Worm (Caenorhabditis elegans) whole organism, young adult: ENCODE results near the gene C42C1.3.

Experiments
- B0035.1 ChIP-seq: sonication (generic microtip); optimal IDR thresholded peaks from 2 replicates; lab custom pipeline; 2016; ENCODE audit warnings: missing genetic modification characterization, mild to moderate bottlenecking, missing compliant biosample characterization, missing genotype, missing genetic modification reagents
- B0336.3 ChIP-seq: fragments of 200-800 bp; sonication (Bioruptor generic); IDR thresholded peaks from 2 replicates; pipeline ENCODE4 v1.3.6; 2022; ENCODE audit warnings: missing genetic modification characterization, missing compliant biosample characterization
- D2030.7 ChIP-seq: fragments of 200-800 bp; sonication (Bioruptor generic); IDR thresholded peaks from 2 replicates; pipeline ENCODE4 v1.3.6; 2022; ENCODE audit warnings: missing genetic modification reagents, missing genetic modification characterization, missing compliant biosample characterization
- F39B2.1 ChIP-seq: fragments of 200-800 bp; sonication (Bioruptor generic); IDR thresholded peaks from 2 replicates; pipeline ENCODE4 v1.3.6; 2022; ENCODE audit warnings: missing genetic modification reagents, missing genetic modification characterization, missing compliant biosample characterization
- F57A8.1 ChIP-seq: fragments of 200-800 bp; sonication (Bioruptor generic); optimal IDR thresholded peaks from 2 replicates; lab custom pipeline; 2018; ENCODE audit warnings: mild to moderate bottlenecking, missing genetic modification characterization, moderate library complexity, missing compliant biosample characterization
- T07F8.4 ChIP-seq: sonication (generic microtip); optimal IDR thresholded peaks from 2 replicates; lab custom pipeline; 2016; ENCODE audit warnings: mild to moderate bottlenecking, missing genetic modification characterization, moderate library complexity, missing compliant biosample characterization
- Y53F4B.3 ChIP-seq: fragments of 200-800 bp; sonication (Bioruptor generic); IDR thresholded peaks from 2 replicates; pipeline ENCODE4 v1.3.6; 2022; ENCODE audit warnings: missing genetic modification reagents, missing genetic modification characterization, missing compliant biosample characterization
- attf-5 ChIP-seq: fragments of 200-800 bp; sonication (Bioruptor generic); optimal IDR thresholded peaks from 2 replicates; lab custom pipeline; 2018; ENCODE audit warnings: mild to moderate bottlenecking, missing genetic modification characterization, missing compliant biosample characterization
- ccch-3 ChIP-seq: fragments of 200-800 bp; sonication (Bioruptor generic); optimal IDR thresholded peaks from 2 replicates; lab custom pipeline; 2018; ENCODE audit warnings: mild to moderate bottlenecking, missing genetic modification characterization, missing compliant biosample characterization
- ceh-58 ChIP-seq: fragments of 200-800 bp; sonication (Bioruptor generic); IDR thresholded peaks from 2 replicates; pipeline ENCODE4 v1.3.6; 2022; ENCODE audit warnings: missing genetic modification characterization, missing compliant biosample characterization
- chd-7 ChIP-seq: sonication (generic microtip); optimal IDR thresholded peaks from 2 replicates; lab custom pipeline; 2016; ENCODE audit warnings: mild to moderate bottlenecking, missing genetic modification characterization, moderate library complexity, missing compliant biosample characterization
- dox-1 ChIP-seq: fragments of 200-800 bp; sonication (Bioruptor generic); IDR thresholded peaks from 2 replicates; pipeline ENCODE4 v1.3.6; 2022; ENCODE audit warnings: missing genetic modification reagents, missing genetic modification characterization, missing compliant biosample characterization
- dpff-1 ChIP-seq: sonication (generic microtip); optimal IDR thresholded peaks from 2 replicates; lab custom pipeline; 2017; ENCODE audit warnings: mild to moderate bottlenecking, missing genetic modification characterization, missing compliant biosample characterization
- dpl-1 ChIP-seq: fragments of 150-350 bp; optimal IDR thresholded peaks from 2 replicates; lab custom pipeline; 2014; ENCODE audit warnings: missing biosample characterization, missing genetic modification reagents, missing genetic modification characterization
- egrh-3 ChIP-seq: fragments of 200-800 bp; sonication (Bioruptor generic); IDR thresholded peaks from 2 replicates; pipeline ENCODE4 v1.3.6; 2022; ENCODE audit warnings: missing genetic modification reagents, missing genetic modification characterization, missing compliant biosample characterization
- gei-17 ChIP-seq: fragments of 200-800 bp; sonication (Bioruptor generic); optimal IDR thresholded peaks from 2 replicates; lab custom pipeline; 2018; ENCODE audit warnings: mild to moderate bottlenecking, missing genetic modification characterization, missing compliant biosample characterization
- let-607 ChIP-seq, 2 experiments: fragments of 200-800 bp in 1 of 2; sonication (Bioruptor generic) in 1 of 2; sonication (generic microtip) in 1 of 2; optimal IDR thresholded peaks; 2 replicates each; lab custom pipeline; 2016 to 2018; ENCODE audit warnings: mild to moderate bottlenecking in 2 of 2, missing compliant biosample characterization in 2 of 2, missing genetic modification characterization in 2 of 2, moderate library complexity in 2 of 2, missing genotype in 1 of 2
- lin-26 ChIP-seq: fragments of 200-800 bp; sonication (Bioruptor generic); IDR thresholded peaks from 2 replicates; pipeline ENCODE4 v1.3.6; 2022; ENCODE audit warnings: missing genetic modification reagents, missing genetic modification characterization, missing compliant biosample characterization
- lir-1 ChIP-seq: fragments of 200-800 bp; sonication (Bioruptor generic); conservative IDR thresholded peaks from 2 replicates; pipeline ENCODE4 v1.3.6; 2022; ENCODE audit warnings: missing genetic modification reagents, missing genetic modification characterization, missing compliant biosample characterization
- lsl-1 ChIP-seq: fragments of 200-800 bp; sonication (Bioruptor generic); optimal IDR thresholded peaks from 2 replicates; lab custom pipeline; 2018; ENCODE audit warnings: mild to moderate bottlenecking, missing genetic modification characterization, moderate library complexity, missing compliant biosample characterization
- madf-3 ChIP-seq: fragments of 200-800 bp; sonication (Bioruptor generic); IDR thresholded peaks from 2 replicates; pipeline ENCODE4 v1.3.6; 2022; ENCODE audit warnings: missing genetic modification reagents, missing genetic modification characterization, missing compliant biosample characterization
- madf-6 ChIP-seq: fragments of 200-800 bp; sonication (Bioruptor generic); IDR thresholded peaks from 2 replicates; pipeline ENCODE4 v1.3.6; 2022; ENCODE audit warnings: missing genetic modification reagents, missing genetic modification characterization, missing compliant biosample characterization
- mcd-1 ChIP-seq: fragments of 200-800 bp; sonication (Bioruptor generic); IDR thresholded peaks from 2 replicates; pipeline ENCODE4 v1.3.6; 2022; ENCODE audit warnings: missing genetic modification reagents, missing genetic modification characterization, missing compliant biosample characterization
- mel-28 ChIP-seq: sonication (generic microtip); optimal IDR thresholded peaks from 2 replicates; lab custom pipeline; 2016; ENCODE audit warnings: borderline replicate concordance, mild to moderate bottlenecking, missing genetic modification characterization, missing compliant biosample characterization
- mes-4 ChIP-seq: sonication (generic microtip); optimal IDR thresholded peaks from 2 replicates; lab custom pipeline; 2016; ENCODE audit warnings: missing genotype, missing genetic modification characterization, missing compliant biosample characterization
- nhr-179 ChIP-seq: sonication (generic microtip); optimal IDR thresholded peaks from 2 replicates; lab custom pipeline; 2016; ENCODE audit warnings: mild to moderate bottlenecking, missing genetic modification characterization, missing compliant biosample characterization
- nhr-90 ChIP-seq: sonication (generic microtip); optimal IDR thresholded peaks from 2 replicates; lab custom pipeline; 2016; ENCODE audit warnings: missing genotype, mild to moderate bottlenecking, missing genetic modification characterization, missing compliant biosample characterization
- pbrm-1 ChIP-seq: fragments of 200-800 bp; sonication (Bioruptor generic); IDR thresholded peaks from 2 replicates; pipeline ENCODE4 v1.3.6; 2022; ENCODE audit warnings: missing genetic modification reagents, missing genetic modification characterization, missing compliant biosample characterization
- pha-4 ChIP-seq: fragments of 150-350 bp; sonication (generic microtip); optimal IDR thresholded peaks from 2 replicates; lab custom pipeline; 2014; ENCODE audit warnings: missing biosample characterization, missing genetic modification reagents, missing genetic modification characterization
- repo-1 ChIP-seq: sonication (generic microtip); optimal IDR thresholded peaks from 2 replicates; lab custom pipeline; 2017; ENCODE audit warnings: mild to moderate bottlenecking, missing genetic modification characterization, missing compliant biosample characterization
- sdz-38 ChIP-seq: sonication (generic microtip); optimal IDR thresholded peaks from 2 replicates; lab custom pipeline; 2016; ENCODE audit warnings: missing genotype, missing genetic modification characterization, missing compliant biosample characterization
- snpc-4 ChIP-seq, 5 experiments: fragments of 150-350 bp in 1 of 5; sonication (generic microtip) in 4 of 5; optimal IDR thresholded peaks; 2 replicates each; lab custom pipeline; 2014 to 2018; ENCODE audit warnings: missing genetic modification characterization in 5 of 5, missing biosample characterization in 3 of 5, antibody characterized with exemption in 2 of 5, mild to moderate bottlenecking in 2 of 5, missing compliant biosample characterization in 2 of 5, missing genotype in 2 of 5, moderate library complexity in 2 of 5, missing genetic modification reagents in 1 of 5
- somi-1 ChIP-seq: fragments of 200-800 bp; sonication (Bioruptor generic); optimal IDR thresholded peaks from 2 replicates; lab custom pipeline; 2018; ENCODE audit warnings: mild to moderate bottlenecking, missing genetic modification characterization, missing compliant biosample characterization
- tbp1 ChIP-seq: fragments of 200-800 bp; sonication (Bioruptor generic); optimal IDR thresholded peaks from 2 replicates; lab custom pipeline; 2018; ENCODE audit warnings: mild to moderate bottlenecking, missing genetic modification characterization, missing compliant biosample characterization
- unc-130 ChIP-seq: sonication (generic microtip); optimal IDR thresholded peaks from 2 replicates; lab custom pipeline; 2016; ENCODE audit warnings: missing genetic modification reagents, missing genetic modification characterization, missing compliant biosample characterization
- zim-3 ChIP-seq: sonication (generic microtip); optimal IDR thresholded peaks from 2 replicates; lab custom pipeline; 2017; ENCODE audit warnings: mild to moderate bottlenecking, missing genetic modification characterization, moderate library complexity, missing compliant biosample characterization
- ztf-28 ChIP-seq: fragments of 200-800 bp; sonication (Bioruptor generic); IDR thresholded peaks from 2 replicates; pipeline ENCODE4 v1.3.6; 2022; ENCODE audit warnings: missing genetic modification reagents, missing genetic modification characterization, missing compliant biosample characterization
- ztf-6 ChIP-seq: fragments of 200-800 bp; sonication (Bioruptor generic); IDR thresholded peaks from 2 replicates; pipeline ENCODE4 v1.3.6; 2022; ENCODE audit warnings: missing genetic modification reagents, missing genetic modification characterization, missing compliant biosample characterization

Gene C42C1.3

ce11 chrIV:12261353-12261752 lies 8.9 kb downstream of the C42C1.3 start, which contains the start of gene sre-14:
Gene sre-14, minus strand, starts transcription at chrIV:12261453.
- TF ChIP-seq ztf-6 (no peak), sdz-38 (tag; lab: Kevin White, UChicago) (no peak), ztf-28 (GFP tag; lab: Robert Waterston, UW) (no peak), gei-17 (GFP tag; lab: Kevin White, UChicago) (no peak), madf-6 (GFP tag; lab: Robert Waterston, UW) (no peak), repo-1 (tag; lab: Kevin White, UChicago) (no peak), pha-4 (tag; lab: Kevin White, UChicago) (no peak), nhr-179 (tag; lab: Kevin White, UChicago) (no peak), let-607 (tag; optimal IDR thresholded peaks at IDR 0.05; lab: Kevin White, UChicago) (no peak), dox-1 (GFP tag; lab: Robert Waterston, UW) (no peak), lir-1 (GFP tag; lab: Robert Waterston, UW) (no peak), lin-26 (GFP tag; lab: Robert Waterston, UW) (no peak), Y53F4B.3 (GFP tag; lab: Robert Waterston, UW) (no peak), ccch-3 (GFP tag; lab: Kevin White, UChicago) (no peak), B0336.3 (GFP tag; lab: Robert Waterston, UW) (no peak), F57A8.1 (GFP tag; lab: Kevin White, UChicago) (no peak), dpl-1 (no peak), somi-1 (GFP tag; lab: Kevin White, UChicago) (no peak), lsl-1 (GFP tag; lab: Kevin White, UChicago) (no peak)

DNA sequence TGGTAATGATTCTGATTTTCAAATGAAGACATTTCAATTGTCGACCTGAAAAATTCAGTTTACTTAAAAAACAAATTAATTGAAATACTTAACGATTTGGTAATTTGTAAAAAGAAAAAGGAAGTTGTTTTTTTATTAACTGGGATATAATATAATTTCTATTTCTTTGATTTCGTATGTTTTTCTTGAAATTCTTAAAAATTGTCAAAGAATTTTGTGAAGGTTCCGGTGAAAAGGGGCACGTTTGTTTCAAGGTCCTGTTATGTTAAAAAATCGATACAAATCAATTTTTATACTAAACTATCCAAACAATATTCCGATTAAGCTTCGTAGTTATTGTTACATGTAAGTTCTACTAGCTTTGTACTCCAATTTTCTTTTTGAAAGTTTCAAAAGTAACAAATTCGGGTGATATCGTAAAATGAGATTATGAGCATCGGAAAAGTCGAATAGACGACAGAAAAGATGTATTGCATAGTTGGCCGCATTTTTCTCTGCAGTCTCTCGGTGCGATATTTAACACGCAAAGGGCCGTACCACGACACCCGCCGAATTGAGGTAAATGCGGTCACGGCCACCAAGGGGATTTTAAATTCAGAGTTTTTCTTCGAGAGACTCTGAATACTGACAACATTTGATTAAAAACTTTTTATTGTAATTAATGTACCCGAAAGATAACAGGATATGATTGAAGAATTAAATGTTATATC lies 11.0 kb downstream of the C42C1.3 start, which contains the start of gene Y39C12A.9:
Gene Y39C12A.9, minus strand, starts transcription at position 51 of the 710 bp plus-strand sequence.
- TF ChIP-seq mcd-1 (GFP tag; lab: Robert Waterston, UW) (no peak), madf-3 (GFP tag; lab: Robert Waterston, UW) (no peak), B0035.1 (tag; lab: Kevin White, UChicago) (no peak), dpff-1 (tag; lab: Kevin White, UChicago) (no peak), mes-4 (tag; lab: Kevin White, UChicago) (no peak), snpc-4 (GFP tag; optimal IDR thresholded peaks at IDR 0.05; lab: Kevin White, UChicago) (no peak), snpc-4 (tag; optimal IDR thresholded peaks at IDR 0.05; lab: Kevin White, UChicago) (no peak), tbp1 (no peak), nhr-179 (tag; lab: Kevin White, UChicago) (no peak), nhr-90 (tag; lab: Kevin White, UChicago) (no peak), pbrm-1 (no peak), attf-5 (GFP tag; lab: Kevin White, UChicago) (no peak), unc-130 (GFP tag; lab: Kevin White, UChicago) (no peak), D2030.7 (GFP tag; lab: Robert Waterston, UW) (no peak), mel-28 (no peak)

- TF ChIP-seq chd-7 (tag; lab: Kevin White, UChicago) (no peak), dox-1 (GFP tag; lab: Robert Waterston, UW) (no peak), zim-3 (tag; lab: Kevin White, UChicago) (no peak), ceh-58 (GFP tag; lab: Robert Waterston, UW) (no peak), F39B2.1 (GFP tag; lab: Robert Waterston, UW) (no peak), T07F8.4 (no peak), egrh-3 (GFP tag; lab: Robert Waterston, UW) (no peak)
Observed at ce11 chrIV:12252579-12252978, 17.7 kb downstream of the C42C1.3 start, which contains the start of gene dnj-26. Gene dnj-26, minus strand, starts transcription at chrIV:12252679.
